Worm (Caenorhabditis elegans) whole organism, L2 larva: ENCODE results near the gene such-1.

ENCODE experiments used
- F13H6.1 ChIP-seq: sonication (generic microtip); optimal IDR thresholded peaks from 2 replicates; lab custom pipeline; 2016; ENCODE audit warnings: missing genetic modification characterization, missing compliant biosample characterization
- R02D3.7 ChIP-seq: fragments of 150-350 bp; optimal IDR thresholded peaks from 2 replicates; lab custom pipeline; 2014; ENCODE audit warnings: missing biosample characterization, missing genetic modification characterization
- Y55F3AM.14 ChIP-seq: fragments of 200-800 bp; sonication (Bioruptor generic); optimal IDR thresholded peaks from 2 replicates; lab custom pipeline; 2018; ENCODE audit warnings: mild to moderate bottlenecking, missing genetic modification characterization, missing compliant biosample characterization
- ZK546.5 ChIP-seq: sonication (generic microtip); optimal IDR thresholded peaks from 2 replicates; lab custom pipeline; 2017; ENCODE audit warnings: missing biosample characterization, missing genetic modification characterization
- ama-1 ChIP-seq: fragments of 150-350 bp; optimal IDR thresholded peaks from 2 replicates; lab custom pipeline; 2018; ENCODE audit warnings: inconsistent platforms
- crh-2 ChIP-seq: sonication (generic microtip); optimal IDR thresholded peaks from 2 replicates; lab custom pipeline; 2017; ENCODE audit warnings: missing biosample characterization, missing genetic modification characterization
- dmd-4 ChIP-seq: sonication (generic microtip); optimal IDR thresholded peaks from 2 replicates; lab custom pipeline; 2017; ENCODE audit warnings: missing biosample characterization, missing genetic modification characterization
- egl-27 ChIP-seq: sonication (generic microtip); optimal IDR thresholded peaks from 3 replicates; lab custom pipeline; 2017; ENCODE audit warnings: missing biosample characterization, missing genetic modification reagents, missing genetic modification characterization
- elt-3 ChIP-seq: sonication (generic microtip); optimal IDR thresholded peaks from 2 replicates; lab custom pipeline; 2017; ENCODE audit warnings: missing biosample characterization, missing genetic modification characterization
- lin-11 ChIP-seq: fragments of 150-350 bp; sonication (generic microtip); optimal IDR thresholded peaks from 2 replicates; lab custom pipeline; 2014; ENCODE audit warnings: missing biosample characterization, missing genetic modification characterization, inconsistent platforms, mixed read lengths
- lin-13 ChIP-seq: fragments of 150-350 bp; optimal IDR thresholded peaks from 2 replicates; lab custom pipeline; 2014; ENCODE audit warnings: missing biosample characterization, missing genetic modification reagents, missing genetic modification characterization
- lin-39 ChIP-seq: fragments of 150-350 bp; optimal IDR thresholded peaks from 2 replicates; lab custom pipeline; 2014; ENCODE audit warnings: missing biosample characterization, missing genetic modification reagents, missing genetic modification characterization
- lsy-2 ChIP-seq, 2 experiments: fragments of 150-350 bp in 1 of 2; sonication (generic microtip) in 1 of 2; optimal IDR thresholded peaks; 2 replicates each; lab custom pipeline; 2014 to 2017; ENCODE audit warnings: missing biosample characterization in 2 of 2, missing genetic modification characterization in 2 of 2
- mbf-1 ChIP-seq: sonication (generic microtip); optimal IDR thresholded peaks from 2 replicates; lab custom pipeline; 2017; ENCODE audit warnings: missing biosample characterization, missing genetic modification characterization
- nhr-129 ChIP-seq: fragments of 150-350 bp; optimal IDR thresholded peaks from 2 replicates; lab custom pipeline; 2014; ENCODE audit warnings: missing biosample characterization, missing genetic modification characterization
- nhr-23 ChIP-seq: fragments of 150-350 bp; optimal IDR thresholded peaks from 2 replicates; lab custom pipeline; 2014; ENCODE audit warnings: missing biosample characterization, missing genetic modification reagents, missing genetic modification characterization
- sma-9 ChIP-seq, 2 experiments: fragments of 150-350 bp in 1 of 2; sonication (generic microtip) in 1 of 2; optimal IDR thresholded peaks; 2 replicates each; lab custom pipeline; 2014 to 2016; ENCODE audit warnings: missing genetic modification characterization in 2 of 2, mild to moderate bottlenecking in 1 of 2, missing biosample characterization in 1 of 2, missing compliant biosample characterization in 1 of 2, missing genetic modification reagents in 1 of 2, moderate library complexity in 1 of 2
- zag-1 ChIP-seq: fragments of 150-350 bp; optimal IDR thresholded peaks from 2 replicates; lab custom pipeline; 2014; ENCODE audit warnings: missing biosample characterization, missing genetic modification characterization
- ztf-1 ChIP-seq: fragments of 200-800 bp; sonication (Bioruptor generic); conservative IDR thresholded peaks from 2 replicates; pipeline ENCODE4 v1.3.6; 2022; ENCODE audit warnings: missing genetic modification characterization, missing compliant biosample characterization
- ztf-11 ChIP-seq: sonication (generic microtip); optimal IDR thresholded peaks from 2 replicates; lab custom pipeline; 2017; ENCODE audit warnings: missing biosample characterization, missing genetic modification characterization
- ztf-4 ChIP-seq: fragments of 150-350 bp; optimal IDR thresholded peaks from 2 replicates; lab custom pipeline; 2014; ENCODE audit warnings: missing biosample characterization, missing genetic modification characterization

Gene such-1

DNA sequence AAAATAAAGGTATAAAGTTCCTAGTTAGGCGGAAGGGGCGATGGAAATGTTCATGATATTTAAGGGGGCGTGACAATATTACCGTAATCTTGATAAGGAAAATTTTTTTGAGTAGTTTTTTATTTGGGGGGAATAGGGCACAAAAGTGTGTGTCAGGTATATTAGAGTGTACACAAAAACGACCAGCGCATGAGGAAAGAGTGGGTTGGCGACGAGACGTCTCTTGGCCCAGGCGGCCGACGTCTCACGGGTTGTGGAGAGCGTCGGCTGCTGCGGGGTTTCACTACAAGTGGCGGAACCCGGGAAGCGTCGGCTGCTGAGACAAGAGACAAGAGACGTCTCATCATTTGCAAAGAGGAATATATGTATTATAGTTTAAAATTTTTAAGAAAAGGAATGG, 59.8 kb downstream of the such-1 start (continued):
- TF ChIP-seq Y55F3AM.14 (GFP tag; lab: Kevin White, UChicago) (no peak), ztf-11 (tag; lab: Kevin White, UChicago) (no peak), nhr-129 (tag; lab: Kevin White, UChicago) (no peak), nhr-23 (tag; lab: Kevin White, UChicago) (no peak), egl-27 (no peak), sma-9 (GFP tag; optimal IDR thresholded peaks at IDR 0.05; lab: Kevin White, UChicago) (peak; percentile 32), sma-9 (tag; optimal IDR thresholded peaks at IDR 0.05; lab: Kevin White, UChicago) (no peak), lin-39 (no peak), ZK546.5 (tag; lab: Kevin White, UChicago) (no peak), ztf-4 (tag; lab: Kevin White, UChicago) (no peak), zag-1 (tag; lab: Kevin White, UChicago) (no peak), F13H6.1 (tag; lab: Kevin White, UChicago) (peak; percentile 17), lin-11 (tag; lab: Kevin White, UChicago) (no peak), ztf-1 (GFP tag; lab: Robert Waterston, UW) (no peak), ama-1 (lab: Kevin White, UChicago) (no peak), mbf-1 (tag; lab: Kevin White, UChicago) (no peak), R02D3.7 (tag; lab: Kevin White, UChicago) (no peak), lin-13 (peak; percentile 95), crh-2 (tag; lab: Kevin White, UChicago) (peak; percentile 70), lsy-2 (tag; optimal IDR thresholded peaks at IDR 0.05; lab: Kevin White, UChicago) (peak in 1 of 2 experiments; percentile 17), elt-3 (tag; lab: Kevin White, UChicago) (no peak), dmd-4 (tag; lab: Kevin White, UChicago) (no peak)
